Worm (Caenorhabditis elegans): ENCODE results near the gene prdx-3.

prdx-3 gene

ce11 chrIII:4428797-4429196 is 21.6 kb downstream of the prdx-3 start:
- TF ChIP-seq mls-2 (tag; optimal IDR thresholded peaks at IDR 0.05) (peak; percentile 27), nhr-12 (tag; optimal IDR thresholded peaks at IDR 0.05) (no peak), ceh-83 (GFP tag; optimal IDR thresholded peaks at IDR 0.05) (peak; percentile 57), drap-1 (GFP tag; optimal IDR thresholded peaks at IDR 0.05) (peak; percentile 45), mab-5 (tag; optimal IDR thresholded peaks at IDR 0.05) (no peak), nhr-28 (tag; optimal IDR thresholded peaks at IDR 0.05) (no peak), sem-2 (GFP tag; optimal IDR thresholded peaks at IDR 0.05) (peak; percentile 36), elt-3 (tag; optimal IDR thresholded peaks at IDR 0.05) (no peak), sptf-1 (tag; optimal IDR thresholded peaks at IDR 0.05) (peak; percentile 50), hlh-1 (tag; optimal IDR thresholded peaks at IDR 0.05) (no peak), cnd-1 (tag; optimal IDR thresholded peaks at IDR 0.05) (no peak), nhr-237 (tag; optimal IDR thresholded peaks at IDR 0.05) (no peak), lin-13 (tag; optimal IDR thresholded peaks at IDR 0.05) (no peak), lin-32 (GFP tag; optimal IDR thresholded peaks at IDR 0.05) (peak; percentile 39), M03D4.4 (tag; optimal IDR thresholded peaks at IDR 0.05) (peak; percentile 61)

DNA sequence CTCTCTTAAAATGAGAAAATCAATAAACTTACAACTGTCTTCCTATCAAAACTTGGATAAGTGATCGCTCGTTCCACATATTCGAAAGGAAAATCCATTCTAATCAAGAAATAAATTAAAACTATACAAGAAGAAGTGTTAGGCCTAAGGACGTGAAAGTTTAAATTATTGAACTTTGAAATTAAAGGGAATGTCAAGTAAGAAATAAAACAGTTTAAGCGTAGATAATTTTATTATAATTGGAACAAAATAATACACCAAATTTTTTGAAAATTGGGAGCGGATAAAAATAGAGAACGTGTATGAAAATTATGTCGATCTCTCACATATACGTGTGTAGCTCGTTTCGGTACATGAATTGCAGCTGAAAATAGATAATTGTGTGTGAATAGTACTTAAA is 22.2 kb downstream of the prdx-3 start, which contains the start of gene C28A5.6:
C28A5.6 (minus strand) TSS at position 101 of the 400 bp plus-strand sequence.
- TF ChIP-seq M03D4.4 (tag; optimal IDR thresholded peaks at IDR 0.05) = no peak
- no peak for TF ChIP-seq ztf-11 (tag; optimal IDR thresholded peaks at IDR 0.05)
- no peak for TF ChIP-seq ham-2 (GFP tag; optimal IDR thresholded peaks at IDR 0.05)
- TF ChIP-seq lin-13 (tag; optimal IDR thresholded peaks at IDR 0.05) = no peak
- TF ChIP-seq snpc-4 (tag; optimal IDR thresholded peaks at IDR 0.05) = no peak
- no peak for TF ChIP-seq nhr-237 (tag; optimal IDR thresholded peaks at IDR 0.05)
- TF ChIP-seq ceh-43 (GFP tag; optimal IDR thresholded peaks at IDR 0.05) = no peak

DNA sequence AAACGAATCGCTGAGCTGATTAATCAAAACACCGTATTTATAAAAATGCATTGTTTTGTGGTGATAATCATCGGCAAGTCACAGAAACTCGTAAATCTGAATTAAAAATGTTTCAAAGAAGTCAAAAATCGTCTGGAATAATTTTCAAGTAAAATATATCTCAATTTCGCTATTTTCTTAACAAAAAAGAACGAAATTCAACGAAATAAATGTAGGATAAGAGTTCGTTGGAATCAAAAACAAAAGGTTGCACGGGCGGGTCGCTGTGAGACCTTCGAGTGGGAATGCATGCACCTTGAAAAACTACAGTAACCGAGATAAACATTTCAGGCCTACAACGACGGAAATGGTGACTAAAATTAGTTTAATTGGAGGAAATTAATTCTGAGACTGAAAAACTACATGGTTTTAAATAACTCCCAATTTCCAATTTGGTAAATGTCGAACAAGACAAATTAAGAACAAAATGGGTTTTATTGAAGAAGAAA is 27.1 kb downstream of the prdx-3 start, which contains the start of gene C28A5.1:
C28A5.1 (minus strand) TSS at position 51 of the 488 bp plus-strand sequence.
- TF ChIP-seq bed-3 (GFP tag; optimal IDR thresholded peaks at IDR 0.05) (no peak), ham-2 (GFP tag; optimal IDR thresholded peaks at IDR 0.05) (no peak), elt-3 (tag; optimal IDR thresholded peaks at IDR 0.05) (no peak), cnd-1 (tag; optimal IDR thresholded peaks at IDR 0.05) (no peak), tbx-8 (GFP tag; optimal IDR thresholded peaks at IDR 0.05) (no peak), nhr-28 (tag; optimal IDR thresholded peaks at IDR 0.05) (no peak), mls-2 (tag; optimal IDR thresholded peaks at IDR 0.05) (no peak), drap-1 (GFP tag; optimal IDR thresholded peaks at IDR 0.05) (no peak), hlh-1 (tag; optimal IDR thresholded peaks at IDR 0.05) (no peak), ceh-83 (GFP tag; optimal IDR thresholded peaks at IDR 0.05) (no peak), lin-13 (tag; optimal IDR thresholded peaks at IDR 0.05) (no peak)

- TF ChIP-seq tbx-8 (GFP tag; optimal IDR thresholded peaks at IDR 0.05) (no peak), cnd-1 (tag; optimal IDR thresholded peaks at IDR 0.05) (no peak), lin-32 (GFP tag; optimal IDR thresholded peaks at IDR 0.05) (no peak), flh-1 (GFP tag; optimal IDR thresholded peaks at IDR 0.05) (no peak), ham-2 (GFP tag; optimal IDR thresholded peaks at IDR 0.05) (no peak), mls-2 (tag; optimal IDR thresholded peaks at IDR 0.05) (no peak), ztf-11 (tag; optimal IDR thresholded peaks at IDR 0.05) (no peak), pha-4 (tag; optimal IDR thresholded peaks at IDR 0.05) (no peak), ceh-43 (GFP tag; optimal IDR thresholded peaks at IDR 0.05) (no peak), sem-2 (GFP tag; optimal IDR thresholded peaks at IDR 0.05) (no peak), mep-1 (tag; optimal IDR thresholded peaks at IDR 0.05) (no peak), sptf-1 (tag; optimal IDR thresholded peaks at IDR 0.05) (no peak), ceh-83 (GFP tag; optimal IDR thresholded peaks at IDR 0.05) (no peak), nhr-28 (tag; optimal IDR thresholded peaks at IDR 0.05) (no peak), unc-120 (tag; optimal IDR thresholded peaks at IDR 0.05; ENCODE audit: poor library complexity, severe bottlenecking) (no peak), lin-13 (tag; optimal IDR thresholded peaks at IDR 0.05) (no peak)
Measured at ce11 chrIII:4435262-4435661, 28.0 kb downstream of the prdx-3 start.

DNA sequence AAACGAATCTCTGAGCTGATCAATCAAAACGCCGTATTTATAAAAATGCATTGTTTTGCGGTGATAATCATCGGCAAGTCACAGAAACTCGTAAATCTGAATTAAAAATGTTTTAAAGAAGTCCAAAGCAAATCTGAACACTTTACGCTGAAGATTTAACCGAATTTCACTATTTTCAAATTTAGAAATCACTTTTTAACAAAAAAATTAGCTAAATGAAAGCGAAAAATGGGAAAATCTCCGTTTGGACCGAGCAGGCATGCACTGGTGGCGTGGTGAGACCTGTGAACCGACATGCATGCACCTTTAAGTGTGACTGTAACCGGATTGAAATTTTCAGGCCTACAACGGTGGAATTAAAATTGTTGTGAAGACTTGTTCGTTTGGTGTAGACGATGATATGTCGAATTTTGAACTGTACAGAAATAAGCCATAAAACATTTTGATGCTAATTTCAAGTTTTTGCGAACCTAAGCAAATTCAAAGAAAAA is 32.3 kb downstream of the prdx-3 start, which contains the start of gene C28A5.2:
C28A5.2 (minus strand) TSS at position 51 of the 491 bp plus-strand sequence.
- TF ChIP-seq bed-3 (GFP tag; optimal IDR thresholded peaks at IDR 0.05) (no peak), M03D4.4 (tag; optimal IDR thresholded peaks at IDR 0.05) (no peak), nhr-76 (tag; optimal IDR thresholded peaks at IDR 0.05) (no peak), ces-1 (GFP tag; optimal IDR thresholded peaks at IDR 0.05) (no peak), mep-1 (tag; optimal IDR thresholded peaks at IDR 0.05) (no peak), tbx-8 (GFP tag; optimal IDR thresholded peaks at IDR 0.05) (no peak)

ce11 chrIII:4441781-4442180 is 34.5 kb downstream of the prdx-3 start, which contains the start of gene nex-3:
Gene nex-3, plus strand, starts transcription at chrIII:4442081.
- TF ChIP-seq lin-32 (GFP tag; optimal IDR thresholded peaks at IDR 0.05) (no peak), zip-8 (tag; optimal IDR thresholded peaks at IDR 0.05) (no peak), nhr-28 (tag; optimal IDR thresholded peaks at IDR 0.05) (no peak)
